Worm (Caenorhabditis elegans) whole organism, mixed stage, embryonic: ENCODE measurements around the gene ZK228.1.

Experiments used
- M03D4.4 ChIP-seq: sonication (generic microtip); optimal IDR thresholded peaks from 2 replicates; lab custom pipeline; 2017; ENCODE audit warnings: mild to moderate bottlenecking, missing genetic modification characterization, missing compliant biosample characterization
- bed-3 ChIP-seq: fragments of 200-800 bp; sonication (Bioruptor generic); optimal IDR thresholded peaks from 3 replicates; lab custom pipeline; 2018; ENCODE audit warnings: mild to moderate bottlenecking, missing genetic modification characterization, moderate library complexity, missing compliant biosample characterization
- blmp-1 ChIP-seq: fragments of 150-350 bp; optimal IDR thresholded peaks from 2 replicates; lab custom pipeline; 2014; ENCODE audit warnings: missing biosample characterization, missing genetic modification characterization
- ceh-83 ChIP-seq: fragments of 200-800 bp; sonication (Bioruptor generic); optimal IDR thresholded peaks from 2 replicates; lab custom pipeline; 2018; ENCODE audit warnings: mild to moderate bottlenecking, missing genetic modification characterization, missing compliant biosample characterization
- ces-1 ChIP-seq: fragments of 150-350 bp; optimal IDR thresholded peaks from 2 replicates; lab custom pipeline; 2014; ENCODE audit warnings: missing biosample characterization, missing genetic modification reagents, missing genetic modification characterization
- cnd-1 ChIP-seq: fragments of 200-800 bp; sonication (Bioruptor generic); optimal IDR thresholded peaks from 2 replicates; lab custom pipeline; 2018; ENCODE audit warnings: mild to moderate bottlenecking, missing genetic modification characterization, missing compliant biosample characterization
- drap-1 ChIP-seq: fragments of 200-800 bp; sonication (Bioruptor generic); optimal IDR thresholded peaks from 3 replicates; lab custom pipeline; 2018; ENCODE audit warnings: mild to moderate bottlenecking, missing genetic modification characterization, missing compliant biosample characterization
- elt-1 ChIP-seq: sonication (generic microtip); optimal IDR thresholded peaks from 2 replicates; lab custom pipeline; 2017; ENCODE audit warnings: missing genetic modification characterization, mild to moderate bottlenecking, missing compliant biosample characterization, antibody characterized with exemption, moderate library complexity, borderline replicate concordance; ENCODE audit not compliant: insufficient read depth
- elt-3 ChIP-seq: fragments of 150-350 bp; optimal IDR thresholded peaks from 2 replicates; lab custom pipeline; 2014; ENCODE audit warnings: missing biosample characterization, missing genetic modification characterization
- flh-1 ChIP-seq: fragments of 200-800 bp; sonication (Bioruptor generic); optimal IDR thresholded peaks from 2 replicates; lab custom pipeline; 2018; ENCODE audit warnings: mild to moderate bottlenecking, missing genetic modification characterization, moderate library complexity, missing compliant biosample characterization
- ham-2 ChIP-seq: fragments of 200-800 bp; sonication (Bioruptor generic); optimal IDR thresholded peaks from 2 replicates; lab custom pipeline; 2018; ENCODE audit warnings: mild to moderate bottlenecking, missing genetic modification characterization, missing compliant biosample characterization
- hlh-1 ChIP-seq: fragments of 150-350 bp; optimal IDR thresholded peaks from 2 replicates; lab custom pipeline; 2014; ENCODE audit warnings: missing biosample characterization, missing genetic modification reagents, missing genetic modification characterization
- lin-13 ChIP-seq: fragments of 150-350 bp; optimal IDR thresholded peaks from 2 replicates; lab custom pipeline; 2014; ENCODE audit warnings: missing biosample characterization, missing genetic modification characterization
- lsy-2 ChIP-seq: fragments of 150-350 bp; optimal IDR thresholded peaks from 2 replicates; lab custom pipeline; 2014; ENCODE audit warnings: missing biosample characterization, missing genetic modification characterization
- mab-5 ChIP-seq: fragments of 150-350 bp; optimal IDR thresholded peaks from 2 replicates; lab custom pipeline; 2014; ENCODE audit warnings: missing biosample characterization, missing genetic modification characterization
- mep-1 ChIP-seq: fragments of 150-350 bp; optimal IDR thresholded peaks from 2 replicates; lab custom pipeline; 2017; ENCODE audit warnings: missing biosample characterization, missing genetic modification reagents, missing genetic modification characterization, inconsistent platforms
- mls-2 ChIP-seq: sonication (generic microtip); optimal IDR thresholded peaks from 2 replicates; lab custom pipeline; 2016; ENCODE audit warnings: mild to moderate bottlenecking, missing genetic modification characterization, moderate library complexity, missing compliant biosample characterization
- nhr-12 ChIP-seq: fragments of 150-350 bp; optimal IDR thresholded peaks from 2 replicates; lab custom pipeline; 2014; ENCODE audit warnings: missing biosample characterization, missing genetic modification characterization
- nhr-2 ChIP-seq: fragments of 150-350 bp; optimal IDR thresholded peaks from 2 replicates; lab custom pipeline; 2014; ENCODE audit warnings: missing biosample characterization, missing genetic modification characterization
- nhr-237 ChIP-seq: fragments of 150-350 bp; optimal IDR thresholded peaks from 2 replicates; lab custom pipeline; 2014; ENCODE audit warnings: missing biosample characterization, missing genetic modification characterization
- nhr-28 ChIP-seq: fragments of 150-350 bp; optimal IDR thresholded peaks from 2 replicates; lab custom pipeline; 2014; ENCODE audit warnings: missing biosample characterization, missing genetic modification characterization
- nhr-76 ChIP-seq: sonication (generic microtip); optimal IDR thresholded peaks from 2 replicates; lab custom pipeline; 2017; ENCODE audit warnings: missing biosample characterization, missing genetic modification characterization
- sem-2 ChIP-seq: fragments of 200-800 bp; sonication (Bioruptor generic); optimal IDR thresholded peaks from 2 replicates; lab custom pipeline; 2018; ENCODE audit warnings: mild to moderate bottlenecking, missing genetic modification characterization, missing compliant biosample characterization
- snpc-4 ChIP-seq: fragments of 150-350 bp; optimal IDR thresholded peaks from 2 replicates; lab custom pipeline; 2014; ENCODE audit warnings: missing biosample characterization, missing genetic modification characterization
- tbx-8 ChIP-seq: fragments of 200-800 bp; sonication (Bioruptor generic); optimal IDR thresholded peaks from 2 replicates; lab custom pipeline; 2018; ENCODE audit warnings: mild to moderate bottlenecking, missing genetic modification characterization, moderate library complexity, missing compliant biosample characterization
- unc-120 ChIP-seq: sonication (generic microtip); optimal IDR thresholded peaks from 2 replicates; lab custom pipeline; 2017; ENCODE audit warnings: missing genetic modification characterization, missing compliant biosample characterization; ENCODE audit not compliant: poor library complexity, severe bottlenecking
- unc-62 ChIP-seq: fragments of 150-350 bp; optimal IDR thresholded peaks from 2 replicates; lab custom pipeline; 2014; ENCODE audit warnings: missing biosample characterization, missing genetic modification reagents, missing genetic modification characterization
- zip-8 ChIP-seq: fragments of 150-350 bp; optimal IDR thresholded peaks from 2 replicates; lab custom pipeline; 2014; ENCODE audit warnings: missing biosample characterization, missing genetic modification characterization
- ztf-11 ChIP-seq: fragments of 150-350 bp; optimal IDR thresholded peaks from 2 replicates; lab custom pipeline; 2014; ENCODE audit warnings: missing biosample characterization, missing genetic modification characterization

ZK228.1 gene

DNA sequence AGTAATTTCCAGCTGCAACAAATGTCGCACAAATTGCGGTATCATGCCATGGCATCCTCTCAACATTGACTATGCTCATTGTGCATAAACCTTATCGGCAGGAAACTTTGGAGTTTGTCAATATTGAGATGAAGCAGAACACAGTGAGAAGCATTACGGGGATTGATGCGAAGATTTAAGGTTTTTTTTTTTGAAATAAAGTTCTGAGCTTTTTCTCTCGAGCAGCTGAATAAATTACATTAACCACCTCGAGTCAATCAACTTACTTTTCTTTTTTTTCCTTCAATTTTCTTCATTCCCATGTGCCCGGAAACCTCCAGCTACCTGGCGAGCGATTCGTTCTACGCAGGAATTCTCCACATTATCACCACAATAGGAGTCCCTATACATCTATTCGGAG is 31.9 kb downstream of the ZK228.1 start, which contains the start of gene srh-179:
srh-179 (plus strand) TSS at position 301 of the 400 bp plus-strand sequence.
- TF ChIP-seq M03D4.4 (no peak), blmp-1 (no peak), tbx-8 (no peak), ztf-11 (no peak), elt-3 (tag; lab: Kevin White, UChicago) (no peak), unc-120 (tag; lab: Kevin White, UChicago) (no peak), ceh-83 (no peak), flh-1 (GFP tag; lab: Kevin White, UChicago) (no peak), mep-1 (no peak), zip-8 (no peak), hlh-1 (no peak), bed-3 (no peak), mab-5 (no peak), nhr-76 (tag; lab: Kevin White, UChicago) (no peak), nhr-237 (tag; lab: Kevin White, UChicago) (no peak), lin-13 (no peak), elt-1 (tag; lab: Kevin White, UChicago) (no peak)
- TF ChIP-seq, all 35 proteins: peak for 0

DNA sequence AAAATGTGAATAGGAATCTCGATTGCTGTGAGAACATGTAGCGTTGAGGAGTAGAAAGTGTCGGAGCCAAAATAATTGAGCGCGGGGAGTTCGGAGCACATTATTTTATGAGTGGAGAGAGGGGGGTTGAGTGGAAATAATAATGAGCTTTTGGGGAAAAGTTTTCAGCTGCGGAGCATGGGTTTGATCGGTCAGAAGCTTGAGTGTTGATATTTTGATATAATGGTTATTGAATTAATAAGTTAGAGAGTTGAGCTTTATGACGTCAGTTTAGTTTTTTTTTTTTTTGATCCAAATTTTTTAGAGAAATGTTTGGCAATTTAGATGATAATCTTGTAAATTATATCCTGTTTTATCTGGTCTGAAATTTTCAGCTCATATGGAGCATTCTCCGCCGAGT is 36.0 kb downstream of the ZK228.1 start, which contains the start of gene srh-178:
srh-178 (minus strand) TSS at position 101 of the 400 bp plus-strand sequence.
- TF ChIP-seq ham-2 (GFP tag; lab: Kevin White, UChicago) (no peak), M03D4.4 (no peak), cnd-1 (tag; lab: Kevin White, UChicago) (no peak), lsy-2 (tag; lab: Kevin White, UChicago) (no peak), tbx-8 (no peak), blmp-1 (no peak)

DNA sequence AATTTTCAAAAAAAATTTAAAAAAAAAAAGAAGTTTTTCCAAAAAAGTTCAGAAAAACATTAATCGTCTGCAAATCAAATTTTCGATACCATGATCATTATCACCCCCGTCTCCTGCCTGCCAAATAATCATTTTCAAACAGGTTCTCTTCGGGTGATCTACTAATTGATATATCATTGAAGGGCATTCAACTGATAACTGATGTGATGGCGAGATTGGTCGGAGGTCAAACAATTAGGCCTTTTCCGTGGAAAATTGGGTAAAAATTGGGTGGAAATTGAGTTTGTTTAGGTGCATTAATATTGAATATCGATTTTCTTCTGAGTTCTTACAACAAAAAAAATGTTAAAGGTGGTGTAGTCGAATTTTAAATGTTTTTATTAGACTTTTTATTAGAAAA is 42.9 kb downstream of the ZK228.1 start, which contains the start of gene Y51A2D.18:
Y51A2D.18 (minus strand) TSS at position 101 of the 400 bp plus-strand sequence.
- no peak for TF ChIP-seq M03D4.4
- no peak for TF ChIP-seq ham-2 (GFP tag; lab: Kevin White, UChicago)
- TF ChIP-seq bed-3, result no peak
- TF ChIP-seq blmp-1, result no peak
- TF ChIP-seq ceh-83, result no peak
- TF ChIP-seq ces-1 (GFP tag; lab: Kevin White, UChicago), result no peak
- no peak for TF ChIP-seq nhr-237 (tag; lab: Kevin White, UChicago)
- TF ChIP-seq lsy-2 (tag; lab: Kevin White, UChicago), result no peak
- TF ChIP-seq flh-1 (GFP tag; lab: Kevin White, UChicago), result no peak
- no peak for TF ChIP-seq nhr-12
- no peak for TF ChIP-seq nhr-28 (tag; lab: Kevin White, UChicago)
- no peak for TF ChIP-seq mab-5
- TF ChIP-seq sem-2 (GFP tag; lab: Kevin White, UChicago), result no peak
- TF ChIP-seq snpc-4 (tag; lab: Kevin White, UChicago), result no peak
- no peak for TF ChIP-seq elt-1 (tag; lab: Kevin White, UChicago)
- no peak for TF ChIP-seq nhr-2 (tag; lab: Kevin White, UChicago)

DNA sequence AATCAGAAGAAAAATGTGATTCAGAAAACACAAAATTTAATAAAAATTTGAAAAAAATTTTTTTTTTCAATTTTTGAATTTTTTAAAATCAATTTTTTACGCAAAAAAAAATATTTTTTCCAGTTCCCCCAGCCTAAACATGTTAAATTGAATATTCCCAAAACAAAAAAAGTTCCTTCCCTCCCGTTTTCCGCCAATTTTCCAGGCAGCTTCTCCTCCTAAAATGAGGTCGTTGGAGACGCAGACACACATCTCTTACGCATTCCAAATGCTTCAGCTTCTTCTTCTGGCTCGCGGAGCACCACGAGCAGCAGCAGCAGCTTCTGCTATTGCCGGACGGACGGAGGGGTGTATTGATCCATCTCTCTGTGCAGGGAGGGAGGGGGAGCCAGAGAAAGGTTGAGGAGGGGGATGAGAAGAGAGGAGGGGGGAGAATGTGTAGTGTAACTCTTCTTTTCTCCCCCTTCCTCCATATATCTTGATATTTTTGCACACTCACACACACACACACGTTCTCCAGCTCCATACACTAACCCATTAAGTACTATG is 46.1 kb downstream of the ZK228.1 start:
- TF ChIP-seq mls-2 (tag; lab: Kevin White, UChicago) (peak; percentile 17), nhr-76 (tag; lab: Kevin White, UChicago) (no peak), unc-120 (tag; lab: Kevin White, UChicago) (peak; percentile 90), drap-1 (peak; percentile 71), ces-1 (GFP tag; lab: Kevin White, UChicago) (peak; percentile 45), hlh-1 (peak; percentile 59), M03D4.4 (peak; percentile 26), lin-13 (no peak), unc-62 (GFP tag; lab: Kevin White, UChicago) (peak; percentile 19)

DNA sequence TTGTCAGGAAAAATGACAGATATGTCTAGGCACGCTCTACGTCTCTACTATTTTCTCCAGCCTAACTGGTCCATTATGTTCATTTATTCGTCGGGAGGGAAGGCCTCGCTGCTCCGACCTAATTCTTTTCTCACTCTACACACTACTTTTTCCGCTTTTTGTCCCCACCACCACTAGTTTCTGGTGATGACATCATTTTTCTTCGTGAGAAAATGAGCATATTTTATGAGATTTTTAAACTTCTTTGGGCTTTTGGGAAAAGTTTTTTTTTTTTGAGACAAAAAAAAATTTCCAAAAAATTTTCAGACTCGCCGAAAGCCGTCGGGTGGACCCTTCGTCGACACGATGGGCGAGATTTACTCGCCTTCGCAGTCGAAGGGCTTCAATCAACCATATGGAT is 47.7 kb downstream of the ZK228.1 start, which contains the start of gene slo-1:
slo-1 (plus strand) TSS at position 301 of the 400 bp plus-strand sequence.
- TF ChIP-seq ces-1 (GFP tag; lab: Kevin White, UChicago), result peak; percentile 42
- TF ChIP-seq tbx-8, result no peak
